Worm (Caenorhabditis elegans): ENCODE data around the gene F41E6.1.

ce11 chrV:8668224-8668623, 45.8 kb downstream of the F41E6.1 start:
- TF ChIP-seq ama-1 (optimal IDR thresholded peaks at IDR 0.05) (no peak), ceh-36 (tag; optimal IDR thresholded peaks at IDR 0.05) (no peak)
